Worm (Caenorhabditis elegans): ENCODE measurements around the gene nas-22.
"Not testable (repeated sequence)": the region's sequence is repeated elsewhere in the genome, so short reads cannot be mapped to it uniquely, and the experiment has no call there.

Gene nas-22

DNA sequence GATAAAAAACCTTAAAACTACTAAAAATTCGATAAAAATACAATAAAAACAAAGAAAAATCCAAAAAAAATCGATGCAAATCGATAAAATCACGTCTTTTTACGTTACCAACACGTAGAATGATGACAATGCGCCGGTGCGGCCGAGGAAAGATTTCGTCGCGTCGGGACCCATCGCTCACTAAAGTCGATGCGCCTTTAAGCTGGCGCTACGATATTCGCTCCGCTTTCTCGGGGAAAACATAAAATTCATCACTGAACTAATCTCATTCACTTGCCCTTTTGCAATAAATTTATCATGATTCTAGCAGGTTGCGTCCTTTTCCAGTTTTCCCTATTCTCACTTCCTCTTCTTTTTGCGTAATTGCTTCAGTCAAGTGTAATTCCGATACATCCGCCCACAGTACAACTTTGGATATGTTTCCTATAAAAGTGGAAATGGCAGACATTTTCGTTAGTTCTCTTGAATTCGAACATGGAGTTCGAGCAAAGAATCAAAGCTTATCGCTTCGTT lies 9.1 kb downstream of the nas-22 start, which contains the start of gene col-157:
TSS of gene col-157 (plus strand) at position 463 of the 513 bp plus-strand sequence.
- TF ChIP-seq med-1 (GFP tag; optimal IDR thresholded peaks at IDR 0.05; ENCODE audit: insufficient read depth); ztf-29 (GFP tag; IDR thresholded peaks at IDR 0.05); cog-1 (tag; optimal IDR thresholded peaks at IDR 0.05): not testable (repeated sequence)

DNA sequence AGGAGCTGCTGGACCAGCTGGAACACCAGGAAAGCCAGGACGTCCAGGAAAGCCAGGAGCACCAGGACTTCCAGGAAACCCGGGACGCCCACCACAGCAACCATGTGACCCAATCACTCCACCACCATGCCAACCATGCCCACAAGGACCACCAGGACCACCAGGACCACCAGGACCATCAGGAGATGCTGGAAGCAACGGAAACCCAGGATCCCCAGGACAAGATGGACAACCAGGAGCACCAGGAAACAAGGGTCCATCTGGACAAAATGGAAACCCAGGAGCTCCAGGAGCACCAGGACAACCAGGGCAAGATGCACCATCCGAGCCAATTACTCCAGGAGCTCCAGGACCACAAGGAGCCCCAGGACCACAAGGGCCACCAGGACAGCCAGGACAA lies 9.9 kb downstream of the nas-22 start:
- no peak for TF ChIP-seq ztf-29 (GFP tag; IDR thresholded peaks at IDR 0.05)
- TF ChIP-seq T22C8.4 (GFP tag; IDR thresholded peaks at IDR 0.05) = no peak
- no peak for TF ChIP-seq ref-1 (GFP tag; conservative IDR thresholded peaks at IDR 0.05)

ce11 chrV:11485558-11485957 lies 11.1 kb downstream of the nas-22 start, which contains the start of gene srh-1:
Gene srh-1 (plus strand): TSS chrV:11485858.
- TF ChIP-seq ztf-23 (GFP tag; IDR thresholded peaks at IDR 0.05) (no peak), klf-2 (GFP tag; conservative IDR thresholded peaks at IDR 0.05) (no peak), med-1 (GFP tag; optimal IDR thresholded peaks at IDR 0.05; ENCODE audit: insufficient read depth) (no peak), T22C8.4 (GFP tag; IDR thresholded peaks at IDR 0.05) (no peak), tab-1 (GFP tag; IDR thresholded peaks at IDR 0.05) (no peak), ztf-29 (GFP tag; IDR thresholded peaks at IDR 0.05) (no peak), flt-1 (GFP tag; IDR thresholded peaks at IDR 0.05) (no peak), ref-1 (GFP tag; conservative IDR thresholded peaks at IDR 0.05) (no peak), cog-1 (tag; optimal IDR thresholded peaks at IDR 0.05) (no peak)

- TF ChIP-seq tab-1 (GFP tag; IDR thresholded peaks at IDR 0.05) (no peak), flt-1 (GFP tag; IDR thresholded peaks at IDR 0.05) (no peak), ref-1 (GFP tag; conservative IDR thresholded peaks at IDR 0.05) (no peak), cog-1 (tag; optimal IDR thresholded peaks at IDR 0.05) (no peak)
These were observed 12.2 kb downstream of the nas-22 start, which contains the start of gene T11F9.10 for ce11 chrV:11486680-11487079. Gene T11F9.10 (plus strand): TSS chrV:11486980.

DNA sequence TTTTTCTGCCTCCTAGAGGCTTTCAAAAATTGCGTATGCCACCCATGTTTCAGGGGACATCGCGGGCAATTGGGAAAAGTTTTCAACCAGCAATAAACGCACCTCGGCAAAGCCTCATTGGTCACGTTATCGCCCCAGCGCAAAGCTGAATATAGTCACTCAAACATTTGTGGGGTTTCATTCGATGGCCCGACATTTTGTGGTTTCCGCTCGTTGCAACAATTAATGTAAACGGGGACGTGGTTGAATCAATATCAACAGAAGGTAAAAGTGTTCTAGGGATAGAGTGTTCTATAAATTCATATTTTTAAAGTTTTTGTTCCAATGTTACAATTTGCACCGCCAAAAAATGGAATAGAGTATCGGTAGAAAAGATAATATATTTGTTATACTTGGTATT lies 13.8 kb downstream of the nas-22 start:
- no peak for TF ChIP-seq ref-1 (GFP tag; conservative IDR thresholded peaks at IDR 0.05)
- no peak for TF ChIP-seq ztf-23 (GFP tag; IDR thresholded peaks at IDR 0.05)
- no peak for TF ChIP-seq flt-1 (GFP tag; IDR thresholded peaks at IDR 0.05)
- TF ChIP-seq tab-1 (GFP tag; IDR thresholded peaks at IDR 0.05) = no peak
- TF ChIP-seq T22C8.4 (GFP tag; IDR thresholded peaks at IDR 0.05) = no peak
- TF ChIP-seq klf-2 (GFP tag; conservative IDR thresholded peaks at IDR 0.05) = no peak
- no peak for TF ChIP-seq cog-1 (tag; optimal IDR thresholded peaks at IDR 0.05)
- no peak for TF ChIP-seq ztf-29 (GFP tag; IDR thresholded peaks at IDR 0.05)
- TF ChIP-seq med-1 (GFP tag; optimal IDR thresholded peaks at IDR 0.05; ENCODE audit: insufficient read depth) = no peak

DNA sequence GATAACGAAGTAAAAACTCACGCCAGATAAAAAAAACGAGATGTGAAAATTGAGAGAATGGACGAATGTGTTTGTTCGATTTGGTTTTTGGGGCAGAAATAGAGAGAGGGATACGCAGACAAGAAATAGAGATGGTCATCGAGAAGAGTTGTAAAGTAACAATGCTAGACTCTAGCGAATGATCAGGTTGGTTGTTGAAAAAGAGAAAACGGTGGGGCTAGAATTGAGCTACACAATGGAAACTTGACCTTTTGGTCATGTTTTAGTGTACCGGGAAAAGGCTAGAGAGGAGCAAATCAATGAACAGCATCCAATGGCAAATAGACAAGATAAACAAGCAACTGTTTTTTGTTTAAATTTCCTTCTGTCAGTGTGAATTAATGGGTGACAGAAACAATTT lies 15.9 kb downstream of the nas-22 start, which contains the start of gene dhs-19:
TSS of gene dhs-19 (minus strand) at position 101 of the 400 bp plus-strand sequence.
- no peak for TF ChIP-seq med-1 (GFP tag; optimal IDR thresholded peaks at IDR 0.05; ENCODE audit: insufficient read depth)
- TF ChIP-seq cog-1 (tag; optimal IDR thresholded peaks at IDR 0.05) = no peak
- no peak for TF ChIP-seq ztf-29 (GFP tag; IDR thresholded peaks at IDR 0.05)
- no peak for TF ChIP-seq flt-1 (GFP tag; IDR thresholded peaks at IDR 0.05)
- TF ChIP-seq T22C8.4 (GFP tag; IDR thresholded peaks at IDR 0.05) = no peak
- no peak for TF ChIP-seq ref-1 (GFP tag; conservative IDR thresholded peaks at IDR 0.05)
- TF ChIP-seq klf-2 (GFP tag; conservative IDR thresholded peaks at IDR 0.05) = no peak
- TF ChIP-seq tab-1 (GFP tag; IDR thresholded peaks at IDR 0.05) = no peak
- TF ChIP-seq ztf-23 (GFP tag; IDR thresholded peaks at IDR 0.05) = no peak

ce11 chrV:11492456-11492855 lies 18.0 kb downstream of the nas-22 start, which contains the start of gene T11F9.21:
Gene T11F9.21 (plus strand): TSS chrV:11492756.
- TF ChIP-seq T22C8.4 (GFP tag; IDR thresholded peaks at IDR 0.05) (no peak), ref-1 (GFP tag; conservative IDR thresholded peaks at IDR 0.05) (no peak), ztf-23 (GFP tag; IDR thresholded peaks at IDR 0.05) (no peak), cog-1 (tag; optimal IDR thresholded peaks at IDR 0.05) (no peak), ztf-29 (GFP tag; IDR thresholded peaks at IDR 0.05) (no peak)

DNA sequence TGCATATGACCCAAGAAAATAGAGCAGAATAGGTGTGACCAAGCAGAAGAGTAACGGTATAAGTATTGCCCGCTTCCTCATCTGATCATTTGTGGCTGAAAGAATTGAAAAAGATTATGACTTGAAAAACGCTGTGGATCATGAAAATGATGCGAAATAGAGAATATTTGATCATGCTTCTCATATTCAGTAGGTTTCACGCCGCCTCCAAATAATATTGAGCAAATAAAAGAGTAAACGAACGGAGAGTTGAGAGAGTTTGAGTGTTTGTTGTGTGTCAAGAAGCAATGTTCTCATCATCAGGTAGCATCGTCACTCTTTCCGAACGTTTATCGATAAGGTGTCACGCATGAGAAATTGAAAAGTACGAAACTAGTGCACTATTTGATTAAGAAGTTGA lies 21.8 kb downstream of the nas-22 start, which contains the start of gene htrl-1:
TSS of gene htrl-1 (minus strand) at position 101 of the 400 bp plus-strand sequence.
- no peak for TF ChIP-seq klf-2 (GFP tag; conservative IDR thresholded peaks at IDR 0.05)
- no peak for TF ChIP-seq ztf-23 (GFP tag; IDR thresholded peaks at IDR 0.05)
- no peak for TF ChIP-seq med-1 (GFP tag; optimal IDR thresholded peaks at IDR 0.05; ENCODE audit: insufficient read depth)
- TF ChIP-seq tab-1 (GFP tag; IDR thresholded peaks at IDR 0.05) = no peak
- TF ChIP-seq T22C8.4 (GFP tag; IDR thresholded peaks at IDR 0.05) = no peak
- TF ChIP-seq ref-1 (GFP tag; conservative IDR thresholded peaks at IDR 0.05) = no peak

DNA sequence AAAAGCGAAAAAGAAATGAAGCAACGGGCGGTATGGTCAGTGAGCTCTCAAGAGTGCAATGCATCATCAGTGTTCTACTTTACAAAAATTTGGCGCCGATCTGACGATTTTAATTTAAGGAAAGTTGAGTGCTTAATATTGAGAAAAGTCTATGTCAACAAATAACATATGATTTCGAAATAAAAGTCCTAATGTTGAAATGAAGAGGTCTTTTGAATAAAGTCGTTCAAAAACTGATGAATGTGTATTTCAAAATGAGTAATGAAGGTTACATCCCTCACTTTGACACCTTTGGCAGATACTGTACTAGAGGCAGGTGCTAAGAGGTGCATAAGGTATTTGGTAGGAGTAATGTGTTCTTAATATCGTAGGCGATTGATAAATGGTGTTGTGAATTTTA lies 23.0 kb downstream of the nas-22 start:
- no peak for TF ChIP-seq ztf-23 (GFP tag; IDR thresholded peaks at IDR 0.05)

- TF ChIP-seq cog-1 (tag; optimal IDR thresholded peaks at IDR 0.05) = no peak
- TF ChIP-seq flt-1 (GFP tag; IDR thresholded peaks at IDR 0.05) = no peak
These were observed 25.3 kb downstream of the nas-22 start for ce11 chrV:11499786-11500185.

- TF ChIP-seq flt-1 (GFP tag; IDR thresholded peaks at IDR 0.05) = no peak
These were observed 26.5 kb downstream of the nas-22 start for ce11 chrV:11500980-11501379.
